Worm (Caenorhabditis elegans): ENCODE results near the gene fbxa-15.

DNA sequence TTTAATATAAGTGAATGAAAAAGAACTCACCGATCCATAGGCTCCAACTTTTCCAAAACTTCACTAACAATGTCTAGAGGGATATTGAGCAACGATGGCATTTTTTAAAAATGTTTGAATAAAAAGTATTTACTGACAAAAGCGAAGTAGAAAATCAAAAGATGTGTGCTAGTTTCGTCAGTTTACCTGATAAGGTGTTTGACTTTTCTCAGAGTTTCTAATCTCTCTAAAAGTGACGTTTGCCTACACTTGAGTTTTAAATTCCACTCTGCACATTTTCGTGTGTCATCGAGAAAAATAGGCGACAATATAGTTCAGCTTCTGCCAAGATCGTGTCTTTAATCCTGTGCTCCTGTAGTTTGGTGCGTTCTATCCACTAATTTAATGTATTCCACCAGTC lies at the start of gene fbxa-15:
- TF ChIP-seq nhr-77 (tag; optimal IDR thresholded peaks at IDR 0.05) (no peak), unc-39 (tag; optimal IDR thresholded peaks at IDR 0.05) (no peak), aly-2 (tag; optimal IDR thresholded peaks at IDR 0.05) (no peak), nfya-1 (tag; optimal IDR thresholded peaks at IDR 0.05; ENCODE audit: insufficient read depth) (no peak), ceh-82 (tag; optimal IDR thresholded peaks at IDR 0.05) (no peak), pha-4 (tag; optimal IDR thresholded peaks at IDR 0.05) (no peak), elt-1 (tag; optimal IDR thresholded peaks at IDR 0.05) (no peak), ztf-4 (tag; optimal IDR thresholded peaks at IDR 0.05) (no peak)
